Worm (Caenorhabditis elegans) whole organism, L4/young adult: ENCODE measurements around the gene ZK688.10.

Source experiments
- W03F9.2 ChIP-seq: fragments of 150-350 bp; optimal IDR thresholded peaks from 2 replicates; lab custom pipeline; 2014; ENCODE audit warnings: missing biosample characterization, missing genetic modification characterization
- dao-5 ChIP-seq: sonication (generic microtip); optimal IDR thresholded peaks from 2 replicates; lab custom pipeline; 2016; ENCODE audit warnings: missing genotype, missing genetic modification characterization, moderate library complexity, missing compliant biosample characterization
- him-1 ChIP-seq: sonication (generic microtip); optimal IDR thresholded peaks from 2 replicates; lab custom pipeline; 2016; ENCODE audit warnings: missing genotype, missing genetic modification reagents, missing genetic modification characterization, missing compliant biosample characterization

The ZK688.10 gene

ce11 chrIII:7896925-7897324, at the start of gene ZK688.10:
ZK688.10 (minus strand) TSS chrIII:7897025.
- TF ChIP-seq him-1 (tag; lab: Kevin White, UChicago) (no peak), dao-5 (tag; lab: Kevin White, UChicago) (no peak), W03F9.2 (tag; lab: Kevin White, UChicago) (no peak)

ce11 chrIII:7941417-7941816, 44.6 kb upstream of the ZK688.10 start, which contains the start of gene kle-2:
kle-2 (plus strand) TSS chrIII:7941717.
- no peak for TF ChIP-seq him-1 (tag; lab: Kevin White, UChicago)
- no peak for TF ChIP-seq dao-5 (tag; lab: Kevin White, UChicago)
- no peak for TF ChIP-seq W03F9.2 (tag; lab: Kevin White, UChicago)

ce11 chrIII:7940819-7941218, 44.0 kb upstream of the ZK688.10 start, which contains the start of gene C29E4.12:
C29E4.12 (plus strand) TSS chrIII:7941151.
- TF ChIP-seq him-1 (tag; lab: Kevin White, UChicago) (no peak), W03F9.2 (tag; lab: Kevin White, UChicago) (no peak), dao-5 (tag; lab: Kevin White, UChicago) (no peak)

- TF ChIP-seq W03F9.2 (tag; lab: Kevin White, UChicago) (no peak), dao-5 (tag; lab: Kevin White, UChicago) (no peak), him-1 (tag; lab: Kevin White, UChicago) (no peak)
Observed at ce11 chrIII:7937548-7937947, 40.7 kb upstream of the ZK688.10 start, which contains the start of gene C29E4.10. C29E4.10 (plus strand) TSS chrIII:7937848.

ce11 chrIII:7933235-7933634, 36.4 kb upstream of the ZK688.10 start, which contains the start of gene ran-2:
ran-2 (plus strand) TSS chrIII:7933535.
- TF ChIP-seq dao-5 (tag; lab: Kevin White, UChicago), result no peak
- TF ChIP-seq him-1 (tag; lab: Kevin White, UChicago), result no peak
- no peak for TF ChIP-seq W03F9.2 (tag; lab: Kevin White, UChicago)

- no peak for TF ChIP-seq him-1 (tag; lab: Kevin White, UChicago)
- peak; percentile 53 for TF ChIP-seq W03F9.2 (tag; lab: Kevin White, UChicago)
- TF ChIP-seq dao-5 (tag; lab: Kevin White, UChicago), result no peak
Observed at ce11 chrIII:7928549-7929129, 31.8 kb upstream of the ZK688.10 start, which contains the start of the genes C29E4.13 and npp-15. C29E4.13 (minus strand) TSS chrIII:7928717. npp-15 (plus strand) TSS chrIII:7929043.

- TF ChIP-seq W03F9.2 (tag; lab: Kevin White, UChicago) (no peak), dao-5 (tag; lab: Kevin White, UChicago) (no peak), him-1 (tag; lab: Kevin White, UChicago) (no peak)
Observed at ce11 chrIII:7925968-7926367, 29.1 kb upstream of the ZK688.10 start.

- TF ChIP-seq him-1 (tag; lab: Kevin White, UChicago) (no peak), dao-5 (tag; lab: Kevin White, UChicago) (no peak), W03F9.2 (tag; lab: Kevin White, UChicago) (no peak)
Observed at ce11 chrIII:7924821-7925220, 28.0 kb upstream of the ZK688.10 start, which contains the start of gene tag-250. tag-250 (minus strand) TSS chrIII:7924921.

- TF ChIP-seq dao-5 (tag; lab: Kevin White, UChicago) (no peak), him-1 (tag; lab: Kevin White, UChicago) (no peak), W03F9.2 (tag; lab: Kevin White, UChicago) (no peak)
Observed at ce11 chrIII:7922207-7922606, 25.4 kb upstream of the ZK688.10 start, which contains the start of gene C29E4.17. C29E4.17 (plus strand) TSS chrIII:7922507.

- TF ChIP-seq dao-5 (tag; lab: Kevin White, UChicago), result no peak
- TF ChIP-seq W03F9.2 (tag; lab: Kevin White, UChicago), result no peak
- TF ChIP-seq him-1 (tag; lab: Kevin White, UChicago), result no peak
Observed at ce11 chrIII:7919823-7920222, 23.0 kb upstream of the ZK688.10 start, which contains the start of gene C29E4.14. C29E4.14 (plus strand) TSS chrIII:7920123.

ce11 chrIII:7917667-7918066, 20.8 kb upstream of the ZK688.10 start, which contains the start of gene gly-3:
gly-3 (minus strand) TSS chrIII:7917767.
- TF ChIP-seq dao-5 (tag; lab: Kevin White, UChicago), result no peak
- no peak for TF ChIP-seq him-1 (tag; lab: Kevin White, UChicago)
- no peak for TF ChIP-seq W03F9.2 (tag; lab: Kevin White, UChicago)

ce11 chrIII:7913488-7913887, 16.7 kb upstream of the ZK688.10 start, which contains the start of gene ZK688.12:
ZK688.12 (minus strand) TSS chrIII:7913588.
- TF ChIP-seq W03F9.2 (tag; lab: Kevin White, UChicago) (no peak), dao-5 (tag; lab: Kevin White, UChicago) (no peak), him-1 (tag; lab: Kevin White, UChicago) (no peak)

ce11 chrIII:7911621-7912020, 14.8 kb upstream of the ZK688.10 start, which contains the start of gene ZK688.7:
ZK688.7 (minus strand) TSS chrIII:7911634.
- no peak for TF ChIP-seq W03F9.2 (tag; lab: Kevin White, UChicago)
- TF ChIP-seq him-1 (tag; lab: Kevin White, UChicago), result no peak
- no peak for TF ChIP-seq dao-5 (tag; lab: Kevin White, UChicago)
